Worm (Caenorhabditis elegans) whole organism, late embryonic: ENCODE results near the gene C02F5.13.

Experiments used
- C08G9.2 ChIP-seq: sonication (generic microtip); optimal IDR thresholded peaks from 2 replicates; lab custom pipeline; 2016; ENCODE audit warnings: mild to moderate bottlenecking, missing genetic modification characterization, moderate library complexity, missing compliant biosample characterization
- C38D4.7 ChIP-seq: fragments of 200-800 bp; sonication (Bioruptor generic); optimal IDR thresholded peaks from 2 replicates; lab custom pipeline; 2018; ENCODE audit warnings: mild to moderate bottlenecking, missing genetic modification characterization, moderate library complexity, missing compliant biosample characterization
- K02D7.2 ChIP-seq: sonication (generic microtip); optimal IDR thresholded peaks from 2 replicates; lab custom pipeline; 2017; ENCODE audit warnings: mild to moderate bottlenecking, missing genetic modification characterization, missing compliant biosample characterization
- K09A11.1 ChIP-seq: sonication (generic microtip); optimal IDR thresholded peaks from 2 replicates; lab custom pipeline; 2017; ENCODE audit warnings: antibody characterized with exemption, mild to moderate bottlenecking, missing genetic modification characterization, missing compliant biosample characterization; ENCODE audit not compliant: insufficient read depth
- ahr-1 ChIP-seq: sonication (generic microtip); optimal IDR thresholded peaks from 2 replicates; lab custom pipeline; 2016; ENCODE audit warnings: missing genetic modification characterization, missing compliant biosample characterization
- ama-1 ChIP-seq: fragments of 150-350 bp; optimal IDR thresholded peaks from 2 replicates; lab custom pipeline; 2014
- ceh-14 ChIP-seq: sonication (generic microtip); optimal IDR thresholded peaks from 2 replicates; lab custom pipeline; 2016; ENCODE audit warnings: missing genotype, missing genetic modification characterization, missing compliant biosample characterization
- ceh-18 ChIP-seq: sonication (generic microtip); optimal IDR thresholded peaks from 2 replicates; lab custom pipeline; 2016; ENCODE audit warnings: missing genetic modification characterization, missing compliant biosample characterization
- ceh-19 ChIP-seq: fragments of 200-800 bp; sonication (Bioruptor generic); optimal IDR thresholded peaks from 2 replicates; lab custom pipeline; 2018; ENCODE audit warnings: mild to moderate bottlenecking, missing genetic modification characterization, missing compliant biosample characterization
- ceh-22 ChIP-seq: sonication (generic microtip); optimal IDR thresholded peaks from 2 replicates; lab custom pipeline; 2017; ENCODE audit warnings: missing biosample characterization, missing genetic modification characterization
- ceh-30 ChIP-seq: fragments of 150-350 bp; optimal IDR thresholded peaks from 2 replicates; lab custom pipeline; 2014; ENCODE audit warnings: missing biosample characterization, missing genetic modification characterization
- ceh-31 ChIP-seq: sonication (generic microtip); optimal IDR thresholded peaks from 2 replicates; lab custom pipeline; 2016; ENCODE audit warnings: missing genetic modification characterization, missing compliant biosample characterization
- ceh-6 ChIP-seq: fragments of 200-800 bp; sonication (Bioruptor generic); optimal IDR thresholded peaks from 2 replicates; lab custom pipeline; 2018; ENCODE audit warnings: mild to moderate bottlenecking, missing genetic modification characterization, missing compliant biosample characterization
- ceh-9 ChIP-seq: sonication (generic microtip); optimal IDR thresholded peaks from 2 replicates; lab custom pipeline; 2016; ENCODE audit warnings: mild to moderate bottlenecking, missing genetic modification characterization, inconsistent platforms, missing compliant biosample characterization
- dmd-4 ChIP-seq: sonication (generic microtip); optimal IDR thresholded peaks from 2 replicates; lab custom pipeline; 2016; ENCODE audit warnings: borderline replicate concordance, missing genetic modification characterization, missing compliant biosample characterization
- elt-2 ChIP-seq: sonication (generic microtip); optimal IDR thresholded peaks from 2 replicates; lab custom pipeline; 2016; ENCODE audit warnings: missing genetic modification reagents, missing genetic modification characterization, missing compliant biosample characterization
- elt-4 ChIP-seq: sonication (generic microtip); optimal IDR thresholded peaks from 2 replicates; lab custom pipeline; 2016; ENCODE audit warnings: missing genetic modification characterization, missing compliant biosample characterization
- eyg-1 ChIP-seq: sonication (generic microtip); optimal IDR thresholded peaks from 2 replicates; lab custom pipeline; 2016; ENCODE audit warnings: missing genotype, missing genetic modification characterization, missing compliant biosample characterization
- fkh-10 ChIP-seq: fragments of 150-350 bp; optimal IDR thresholded peaks from 2 replicates; lab custom pipeline; 2014; ENCODE audit warnings: missing biosample characterization, missing genetic modification reagents, missing genetic modification characterization
- fkh-6 ChIP-seq: sonication (generic microtip); optimal IDR thresholded peaks from 2 replicates; lab custom pipeline; 2016; ENCODE audit warnings: missing genetic modification characterization, missing compliant biosample characterization
- gmeb-2 ChIP-seq: sonication (generic microtip); optimal IDR thresholded peaks from 2 replicates; lab custom pipeline; 2016; ENCODE audit warnings: missing genetic modification characterization, inconsistent platforms, missing compliant biosample characterization
- hlh-13 ChIP-seq: fragments of 200-800 bp; sonication (Bioruptor generic); optimal IDR thresholded peaks from 2 replicates; lab custom pipeline; 2018; ENCODE audit warnings: mild to moderate bottlenecking, missing genetic modification characterization, missing compliant biosample characterization
- hlh-6 ChIP-seq: sonication (generic microtip); optimal IDR thresholded peaks from 2 replicates; lab custom pipeline; 2016; ENCODE audit warnings: missing genotype, missing genetic modification characterization, missing compliant biosample characterization
- hlh-8 ChIP-seq: sonication (generic microtip); optimal IDR thresholded peaks from 2 replicates; lab custom pipeline; 2016; ENCODE audit warnings: missing genotype, missing genetic modification characterization, missing compliant biosample characterization
- lim-6 ChIP-seq: sonication (generic microtip); optimal IDR thresholded peaks from 2 replicates; lab custom pipeline; 2016; ENCODE audit warnings: missing genetic modification characterization, missing compliant biosample characterization
- madf-2 ChIP-seq: sonication (generic microtip); optimal IDR thresholded peaks from 2 replicates; lab custom pipeline; 2017; ENCODE audit warnings: missing genetic modification characterization, missing compliant biosample characterization
- nhr-11 ChIP-seq: fragments of 150-350 bp; optimal IDR thresholded peaks from 2 replicates; lab custom pipeline; 2014; ENCODE audit warnings: missing biosample characterization, missing genetic modification characterization
- pag-3 ChIP-seq: sonication (generic microtip); optimal IDR thresholded peaks from 2 replicates; lab custom pipeline; 2016; ENCODE audit warnings: missing compliant biosample characterization, missing genetic modification characterization, borderline replicate concordance
- pat-9 ChIP-seq: fragments of 200-800 bp; sonication (Bioruptor generic); optimal IDR thresholded peaks from 2 replicates; lab custom pipeline; 2018; ENCODE audit warnings: mild to moderate bottlenecking, missing genetic modification characterization, moderate library complexity, missing compliant biosample characterization
- pax-1 ChIP-seq: fragments of 150-350 bp; optimal IDR thresholded peaks from 2 replicates; lab custom pipeline; 2014; ENCODE audit warnings: missing biosample characterization, missing genetic modification characterization
- pha-2 ChIP-seq: sonication (generic microtip); optimal IDR thresholded peaks from 2 replicates; lab custom pipeline; 2017; ENCODE audit warnings: mild to moderate bottlenecking, missing genetic modification characterization, missing compliant biosample characterization
- pqm-1 ChIP-seq: sonication (generic microtip); optimal IDR thresholded peaks from 2 replicates; lab custom pipeline; 2016; ENCODE audit warnings: missing genetic modification characterization, missing compliant biosample characterization
- pros-1 ChIP-seq: fragments of 150-350 bp; optimal IDR thresholded peaks from 2 replicates; lab custom pipeline; 2014; ENCODE audit warnings: missing biosample characterization, missing genetic modification reagents, missing genetic modification characterization
- ref-2 ChIP-seq: sonication (generic microtip); optimal IDR thresholded peaks from 2 replicates; lab custom pipeline; 2016; ENCODE audit warnings: missing genetic modification characterization, missing compliant biosample characterization
- rnt-1 ChIP-seq: sonication (generic microtip); optimal IDR thresholded peaks from 2 replicates; lab custom pipeline; 2016; ENCODE audit warnings: missing genetic modification characterization, missing compliant biosample characterization
- sdc-2 ChIP-seq: sonication (generic microtip); optimal IDR thresholded peaks from 2 replicates; lab custom pipeline; 2016; ENCODE audit warnings: missing genotype, missing genetic modification characterization, missing compliant biosample characterization
- sox-2 ChIP-seq: fragments of 200-800 bp; sonication (Bioruptor generic); IDR thresholded peaks from 2 replicates; pipeline ENCODE4 v1.3.6; 2022; ENCODE audit warnings: missing genetic modification reagents, missing genetic modification characterization, missing compliant biosample characterization
- syd-9 ChIP-seq: sonication (generic microtip); optimal IDR thresholded peaks from 2 replicates; lab custom pipeline; 2016; ENCODE audit warnings: mild to moderate bottlenecking, missing genetic modification characterization, moderate library complexity, missing compliant biosample characterization
- tbx-2 ChIP-seq: sonication (generic microtip); optimal IDR thresholded peaks from 2 replicates; lab custom pipeline; 2016; ENCODE audit warnings: missing genetic modification characterization, missing compliant biosample characterization
- tbx-7 ChIP-seq: sonication (generic microtip); optimal IDR thresholded peaks from 2 replicates; lab custom pipeline; 2016; ENCODE audit warnings: missing genotype, missing genetic modification characterization, missing compliant biosample characterization
- ttx-3 ChIP-seq: sonication (generic microtip); optimal IDR thresholded peaks from 2 replicates; lab custom pipeline; 2016; ENCODE audit warnings: missing genetic modification reagents, missing genetic modification characterization, missing compliant biosample characterization
- unc-86 ChIP-seq: sonication (generic microtip); optimal IDR thresholded peaks from 2 replicates; lab custom pipeline; 2016; ENCODE audit warnings: missing genetic modification characterization, missing compliant biosample characterization
- zip-5 ChIP-seq: sonication (generic microtip); optimal IDR thresholded peaks from 2 replicates; lab custom pipeline; 2016; ENCODE audit warnings: missing genetic modification characterization, missing compliant biosample characterization

C02F5.13 gene

DNA sequence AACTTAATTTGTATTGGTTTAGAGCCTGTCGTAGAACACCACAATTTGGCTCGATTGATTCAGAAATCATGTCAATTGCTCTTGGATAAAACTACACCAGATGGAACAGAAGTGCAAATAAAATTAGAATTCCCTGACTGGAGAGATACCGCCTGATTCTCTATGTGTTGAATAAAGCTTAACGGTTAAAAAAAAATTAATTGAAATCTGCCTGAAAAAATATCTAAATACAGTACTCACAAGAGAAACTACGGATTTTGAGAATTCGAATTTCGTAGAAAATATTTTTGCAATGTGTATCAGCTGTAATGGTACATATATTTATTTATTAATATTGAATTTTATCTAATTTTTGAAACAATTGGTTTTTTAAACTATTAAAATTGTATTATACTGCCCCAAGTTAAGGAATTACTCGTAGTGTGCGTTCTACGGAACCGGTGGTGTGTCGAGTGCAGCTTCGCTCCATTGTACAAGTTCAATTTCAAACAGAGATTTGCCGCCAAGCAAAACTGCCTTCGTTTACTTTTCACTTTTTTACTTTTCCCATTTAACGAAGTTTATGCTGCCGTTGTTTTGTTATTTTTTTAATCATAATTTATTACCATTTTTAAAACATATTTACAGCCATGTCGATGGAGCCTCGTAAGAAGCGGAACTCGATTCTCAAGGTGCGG lies 3.0 kb downstream of the C02F5.13 start, which contains the start of gene knl-1 (continued):
- TF ChIP-seq pha-2 (tag; lab: Kevin White, UChicago) (peak; percentile 40), tbx-7 (tag; lab: Kevin White, UChicago) (peak; percentile 25), hlh-8 (peak; percentile 65), ttx-3 (tag; lab: Kevin White, UChicago) (no peak), hlh-6 (tag; lab: Kevin White, UChicago) (no peak), K09A11.1 (tag; lab: Kevin White, UChicago) (no peak), ceh-30 (tag; lab: Kevin White, UChicago) (no peak), unc-86 (tag; lab: Kevin White, UChicago) (peak; percentile 25), ceh-31 (tag; lab: Kevin White, UChicago) (peak; percentile 89), elt-4 (tag; lab: Kevin White, UChicago) (no peak), ceh-19 (no peak), sdc-2 (tag; lab: Kevin White, UChicago) (no peak), sox-2 (GFP tag; lab: Robert Waterston, UW) (no peak), rnt-1 (tag; lab: Kevin White, UChicago) (peak; percentile 10), ceh-14 (tag; lab: Kevin White, UChicago) (peak; percentile 69), fkh-6 (tag; lab: Kevin White, UChicago) (no peak), C38D4.7 (GFP tag; lab: Kevin White, UChicago) (peak; percentile 7), ceh-6 (GFP tag; lab: Kevin White, UChicago) (no peak), eyg-1 (tag; lab: Kevin White, UChicago) (no peak), ceh-9 (no peak), pag-3 (tag; lab: Kevin White, UChicago) (no peak), ceh-18 (tag; lab: Kevin White, UChicago) (no peak), pat-9 (tag; lab: Kevin White, UChicago) (no peak), fkh-10 (GFP tag; lab: Kevin White, UChicago) (no peak), elt-2 (tag; lab: Kevin White, UChicago) (peak; percentile 79), hlh-13 (GFP tag; lab: Kevin White, UChicago) (no peak)

DNA sequence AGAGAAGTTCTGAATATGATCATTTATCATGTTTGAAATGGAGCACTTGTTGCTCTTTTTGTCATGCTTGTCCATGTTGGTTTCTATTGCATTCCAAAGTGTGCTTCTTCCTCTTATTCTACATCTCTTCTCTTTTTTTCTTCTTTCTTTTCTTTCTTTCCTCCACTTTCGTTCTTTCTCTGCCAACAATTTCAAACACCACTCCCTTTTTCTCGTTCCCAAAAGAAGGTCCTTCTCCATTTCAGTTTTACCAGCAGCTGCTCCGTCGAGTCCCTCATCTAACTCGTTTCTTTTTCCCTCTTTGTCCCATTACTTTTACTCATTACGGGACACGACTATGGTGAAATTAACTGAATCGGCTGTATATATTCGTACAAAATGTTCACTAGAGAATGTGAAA lies 7.8 kb downstream of the C02F5.13 start, which contains the start of gene F09G8.5:
Gene F09G8.5, plus strand, starts transcription at position 38 of the 400 bp plus-strand sequence.
- no peak for TF ChIP-seq pax-1

DNA sequence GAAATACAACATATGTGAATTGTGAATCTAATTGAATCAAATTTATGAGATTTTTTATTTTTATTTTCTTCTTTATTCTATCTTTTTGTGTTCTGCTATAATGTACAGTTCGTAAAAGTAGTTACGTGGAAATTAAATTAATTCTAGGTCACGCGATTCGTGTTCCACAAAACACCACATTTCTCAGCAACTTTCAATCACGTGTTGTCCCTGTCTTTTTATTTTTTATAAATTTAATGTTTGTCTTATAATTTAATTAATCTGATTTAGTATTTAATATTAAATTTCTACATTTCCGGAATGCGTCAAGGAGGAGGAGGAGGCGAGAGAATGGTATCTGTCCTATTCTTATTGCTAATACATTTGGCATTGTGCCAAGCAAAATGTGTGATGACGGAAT lies 10.9 kb downstream of the C02F5.13 start, which contains the start of gene ncr-2:
Gene ncr-2, plus strand, starts transcription at position 301 of the 400 bp plus-strand sequence.
- TF ChIP-seq pag-3 (tag; lab: Kevin White, UChicago) (no peak), zip-5 (tag; lab: Kevin White, UChicago) (no peak), ceh-19 (no peak), pros-1 (tag; lab: Kevin White, UChicago) (no peak), ceh-14 (tag; lab: Kevin White, UChicago) (no peak), nhr-11 (no peak), madf-2 (tag; lab: Kevin White, UChicago) (no peak), K02D7.2 (tag; lab: Kevin White, UChicago) (no peak), ceh-18 (tag; lab: Kevin White, UChicago) (no peak), ama-1 (lab: Kevin White, UChicago) (no peak), hlh-13 (GFP tag; lab: Kevin White, UChicago) (no peak), pqm-1 (tag; lab: Kevin White, UChicago) (no peak), C08G9.2 (tag; lab: Kevin White, UChicago) (no peak), ceh-6 (GFP tag; lab: Kevin White, UChicago) (no peak)

DNA sequence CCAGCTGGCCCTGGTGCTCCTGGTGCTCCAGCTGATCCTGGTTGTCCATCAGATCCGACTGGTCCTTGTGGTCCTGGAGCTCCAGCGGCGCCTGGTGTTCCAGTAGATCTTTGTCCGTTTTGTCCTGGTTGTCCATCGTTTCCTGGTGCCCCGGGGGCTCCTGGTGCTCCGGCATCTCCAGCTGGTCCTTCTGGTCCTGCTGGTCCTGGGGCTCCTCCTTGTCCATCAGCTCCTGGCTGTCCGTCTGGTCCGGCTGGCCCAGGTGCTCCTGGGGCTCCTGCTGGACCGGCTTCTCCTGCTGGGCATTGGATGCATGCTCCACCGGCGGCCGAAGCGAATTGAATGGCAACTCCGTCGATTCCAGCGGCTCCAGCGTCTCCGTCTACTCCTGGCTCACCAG lies 15.4 kb downstream of the C02F5.13 start:
- TF ChIP-seq nhr-11 (no peak), tbx-2 (no peak), hlh-6 (tag; lab: Kevin White, UChicago) (peak; percentile 21), syd-9 (tag; lab: Kevin White, UChicago) (peak; percentile 29), pat-9 (tag; lab: Kevin White, UChicago) (no peak), elt-4 (tag; lab: Kevin White, UChicago) (peak; percentile 94), tbx-7 (tag; lab: Kevin White, UChicago) (no peak), pros-1 (tag; lab: Kevin White, UChicago) (no peak), gmeb-2 (tag; lab: Kevin White, UChicago) (no peak), pha-2 (tag; lab: Kevin White, UChicago) (no peak), ahr-1 (no peak), C38D4.7 (GFP tag; lab: Kevin White, UChicago) (no peak), eyg-1 (tag; lab: Kevin White, UChicago) (no peak), ref-2 (tag; lab: Kevin White, UChicago) (peak; percentile 28), ceh-9 (peak; percentile 17), fkh-6 (tag; lab: Kevin White, UChicago) (peak; percentile 25), ama-1 (lab: Kevin White, UChicago) (no peak), lim-6 (tag; lab: Kevin White, UChicago) (peak; percentile 14), ceh-22 (tag; lab: Kevin White, UChicago) (no peak), madf-2 (tag; lab: Kevin White, UChicago) (no peak), sdc-2 (tag; lab: Kevin White, UChicago) (peak; percentile 26), hlh-8 (no peak), unc-86 (tag; lab: Kevin White, UChicago) (no peak), dmd-4 (no peak)
